Fruit fly (Drosophila melanogaster): ENCODE data around the gene side-III.
A peak's percentile ranks its signal among the peaks of the same experiment; 100 is the strongest.

Gene side-III

dm6 chr3R:5877367-5877766, 82.0 kb downstream of the side-III start:
- TF ChIP-seq noc (tag; optimal IDR thresholded peaks at IDR 0.05): no peak

DNA sequence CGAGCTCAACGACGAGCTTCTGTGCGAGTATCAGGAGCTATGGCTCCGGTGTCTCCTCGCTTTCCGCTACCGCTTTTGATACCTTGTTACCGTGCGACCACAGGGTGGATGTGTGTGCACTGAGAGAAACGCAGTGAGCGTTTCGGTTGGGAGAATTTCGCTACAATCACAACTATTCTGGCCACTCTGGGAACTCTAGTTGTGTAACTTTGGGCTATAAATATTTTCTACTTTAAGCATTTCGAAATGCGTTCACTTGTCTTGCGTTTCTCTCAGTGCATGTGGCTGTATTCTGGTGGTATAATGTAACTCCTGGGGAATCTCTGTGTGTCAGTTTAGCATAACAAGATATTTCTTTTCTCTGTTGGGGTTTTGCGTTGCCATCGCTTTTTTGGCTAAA, 88.0 kb downstream of the side-III start:
- no peak for TF ChIP-seq noc (tag; optimal IDR thresholded peaks at IDR 0.05)

DNA sequence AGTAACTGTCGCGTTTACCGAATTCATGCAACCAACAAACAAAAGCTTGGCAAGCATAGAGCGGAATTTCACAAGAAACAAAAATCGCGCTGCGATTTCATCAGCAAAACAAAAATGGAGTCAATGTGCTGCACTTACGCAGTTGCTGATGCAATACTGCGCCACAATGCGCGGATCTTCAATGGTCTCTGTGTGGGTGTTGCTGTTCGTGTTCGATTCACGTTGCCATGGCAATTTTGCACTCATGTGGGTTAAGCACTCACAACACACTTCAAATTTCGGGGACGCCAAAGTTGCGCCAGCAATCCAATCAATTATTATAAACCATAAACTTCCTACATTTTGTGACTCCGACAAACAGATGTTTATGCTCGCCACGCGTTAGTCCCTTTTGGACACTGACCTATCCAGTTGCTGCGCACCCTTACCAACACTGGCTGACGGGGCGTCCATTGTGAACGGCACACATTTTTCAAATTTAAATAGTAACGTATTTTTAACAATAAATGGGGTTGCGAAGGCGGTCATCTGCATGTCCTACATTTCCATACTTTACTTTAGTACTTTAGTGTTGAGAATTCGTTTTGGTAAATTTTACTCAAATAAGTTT, 97.2 kb downstream of the side-III start, which contains the start of gene CG2017:
CG2017 (minus strand) TSS at position 374 of the 610 bp plus-strand sequence.
- no peak for TF ChIP-seq noc (tag; optimal IDR thresholded peaks at IDR 0.05)

DNA sequence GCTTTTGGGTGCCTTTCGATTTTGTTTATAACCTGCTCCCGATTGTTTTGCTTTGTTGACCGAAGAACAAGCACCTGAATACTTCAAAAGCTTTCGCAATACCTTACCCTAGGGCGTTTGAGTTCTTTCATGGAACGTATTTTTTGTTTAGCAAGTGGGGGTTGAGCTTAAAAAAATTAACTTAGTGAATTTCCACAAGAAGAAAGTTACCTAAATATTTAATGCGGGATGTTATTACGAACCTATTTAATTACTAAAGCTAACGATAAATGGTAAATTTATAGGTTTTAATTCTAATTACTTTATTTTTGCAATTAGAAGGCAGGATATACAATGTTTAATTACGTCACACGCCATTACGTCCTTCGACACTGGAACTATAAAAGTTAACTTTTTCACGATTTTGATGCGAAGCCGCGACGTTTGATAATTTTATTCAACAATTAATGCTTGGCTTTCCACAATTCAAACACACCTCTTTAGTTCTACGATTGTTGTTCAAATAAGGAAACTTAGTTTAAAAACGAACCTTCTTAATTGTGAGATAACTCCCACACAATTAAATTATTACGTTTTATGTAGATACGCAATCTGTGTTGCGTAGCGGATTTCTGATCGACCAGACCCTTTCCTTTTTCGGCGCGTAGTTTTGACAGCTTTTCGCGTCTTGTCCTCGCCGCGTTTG, 98.0 kb downstream of the side-III start:
- peak; percentile 56 for TF ChIP-seq noc (tag; optimal IDR thresholded peaks at IDR 0.05)

dm6 chr3R:5860736-5861217, 98.6 kb downstream of the side-III start:
- no peak for TF ChIP-seq noc (tag; optimal IDR thresholded peaks at IDR 0.05)

DNA sequence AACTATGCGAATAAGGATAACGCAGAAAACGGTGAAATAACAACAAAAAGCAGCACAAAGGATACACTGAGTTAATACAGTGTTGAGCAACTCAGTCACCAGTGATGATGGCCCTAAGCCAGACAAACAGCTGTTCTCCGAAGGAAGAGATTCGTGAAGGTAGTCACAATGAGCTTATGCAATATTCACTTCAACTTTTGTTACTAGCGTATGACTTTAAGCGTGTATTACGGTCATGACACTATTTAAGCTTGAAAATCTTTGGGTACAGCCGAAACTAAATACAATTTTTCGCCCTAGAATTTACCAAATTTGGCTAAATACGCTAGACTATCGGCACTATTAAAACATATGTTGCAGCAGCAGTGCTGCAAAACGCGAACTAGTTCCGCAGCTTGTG, 103.1 kb downstream of the side-III start, which contains the start of the genes disp and ECSIT:
disp (minus strand) TSS at position 97 of the 400 bp plus-strand sequence.
ECSIT (plus strand) TSS at position 371 of the 400 bp plus-strand sequence.
- TF ChIP-seq noc (tag; optimal IDR thresholded peaks at IDR 0.05): no peak

- no peak for TF ChIP-seq noc (tag; optimal IDR thresholded peaks at IDR 0.05)
These were observed 106.3 kb downstream of the side-III start, which contains the start of gene CG34287 for dm6 chr3R:5853032-5853431. CG34287 (plus strand) TSS chr3R:5853332.

- TF ChIP-seq noc (tag; optimal IDR thresholded peaks at IDR 0.05): no peak
These were observed 112.6 kb downstream of the side-III start, which contains the start of gene CG14676 for dm6 chr3R:5846570-5847270. CG14676 (plus strand) TSS chr3R:5847220.

- no peak for TF ChIP-seq noc (tag; optimal IDR thresholded peaks at IDR 0.05)
These were observed 115.8 kb downstream of the side-III start for dm6 chr3R:5843516-5843915.

- TF ChIP-seq noc (tag; optimal IDR thresholded peaks at IDR 0.05): no peak
These were observed 118.1 kb downstream of the side-III start for dm6 chr3R:5841290-5841689.

DNA sequence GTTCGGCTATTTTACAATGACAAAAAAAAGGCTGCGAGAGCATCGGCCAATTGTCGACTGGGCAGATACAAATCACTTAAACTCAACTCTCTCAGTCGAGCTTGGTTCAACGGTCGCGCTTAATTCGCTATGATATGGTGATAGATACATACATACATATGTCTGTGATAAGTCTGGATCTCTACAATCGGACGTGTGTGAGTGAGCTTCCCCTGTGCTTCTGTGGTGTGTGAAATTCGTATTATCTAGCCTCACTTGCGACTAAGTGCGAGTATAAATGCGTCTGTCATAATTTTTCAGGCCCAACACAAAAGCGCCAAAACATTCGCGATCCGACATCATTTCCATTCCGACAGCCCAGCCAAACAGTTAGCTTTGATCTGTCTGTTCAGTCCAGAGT, 118.5 kb downstream of the side-III start, which contains the start of gene CG1213:
CG1213 (plus strand) TSS at position 301 of the 400 bp plus-strand sequence.
- TF ChIP-seq noc (tag; optimal IDR thresholded peaks at IDR 0.05): no peak

- TF ChIP-seq noc (tag; optimal IDR thresholded peaks at IDR 0.05): no peak
These were observed 120.5 kb downstream of the side-III start for dm6 chr3R:5838683-5839365.

DNA sequence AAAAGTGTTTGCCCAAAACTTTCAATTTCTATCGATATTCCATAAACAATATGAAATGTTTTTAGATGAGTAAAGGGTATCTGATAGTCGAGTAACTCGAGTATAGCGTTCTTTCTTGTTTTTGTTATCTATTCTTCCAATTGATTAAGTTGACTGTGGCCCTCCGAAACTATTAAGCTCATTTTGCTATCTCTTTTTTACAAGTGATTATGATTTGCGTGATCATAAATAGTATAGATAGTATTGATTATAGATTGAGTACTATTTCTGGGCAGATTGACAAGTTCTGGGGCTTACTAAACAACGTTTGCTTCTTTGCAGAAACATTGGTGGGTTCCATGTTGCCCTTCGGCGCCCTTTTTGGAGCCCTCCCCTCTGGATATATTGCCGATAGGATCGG, 122.8 kb downstream of the side-III start:
- no peak for TF ChIP-seq noc (tag; optimal IDR thresholded peaks at IDR 0.05)

dm6 chr3R:5833948-5834504, 125.3 kb downstream of the side-III start:
- TF ChIP-seq noc (tag; optimal IDR thresholded peaks at IDR 0.05): no peak

DNA sequence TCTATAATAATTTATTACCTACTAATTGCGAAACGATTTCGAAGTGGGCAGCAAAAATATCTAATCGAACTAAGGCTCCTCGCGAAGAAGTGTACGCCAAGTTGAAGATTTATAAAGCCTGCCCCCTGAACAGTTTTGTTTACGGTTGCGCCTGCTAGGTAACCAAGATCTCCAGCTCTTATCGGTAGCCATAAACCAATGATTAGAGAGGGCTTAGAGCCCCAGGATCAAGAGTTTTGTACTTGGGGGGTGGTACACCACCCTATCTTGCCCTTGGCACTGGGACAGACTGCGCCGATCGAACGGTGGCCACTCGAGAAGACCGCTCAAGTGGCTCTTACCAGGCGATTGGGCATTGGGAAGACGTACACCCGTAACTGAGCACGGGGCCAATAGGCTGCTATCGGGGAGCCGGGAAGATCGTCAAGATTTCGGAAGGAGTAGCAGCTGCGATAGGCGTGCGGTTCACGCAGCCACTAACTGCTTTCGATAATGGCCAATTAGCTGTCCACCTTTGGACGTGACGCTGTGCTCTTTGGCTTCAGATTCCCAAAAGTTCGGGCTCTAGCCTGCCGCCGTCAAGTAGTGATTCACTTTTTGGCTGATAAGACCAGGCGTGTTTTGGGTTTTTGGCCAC, 126.9 kb downstream of the side-III start:
- peak; percentile 82 for TF ChIP-seq noc (tag; optimal IDR thresholded peaks at IDR 0.05)

All from whole organism, larva.